Fruit fly (Drosophila melanogaster) whole organism, embryonic: ENCODE data around the gene CG3165.

Experiments used
- ATbp ChIP-seq: fragments of 200-800 bp; sonication (Bioruptor generic); optimal IDR thresholded peaks from 2 replicates; lab custom pipeline; 2017; ENCODE audit warnings: missing biosample characterization, mild to moderate bottlenecking, missing genetic modification characterization, missing genetic modification reagents
- Atf3 ChIP-seq: fragments of 200-800 bp; sonication (Bioruptor generic); optimal IDR thresholded peaks from 3 replicates; lab custom pipeline; 2016; ENCODE audit warnings: missing biosample characterization, missing genetic modification characterization
- CG1529 ChIP-seq: fragments of 200-800 bp; sonication (Bioruptor generic); optimal IDR thresholded peaks from 3 replicates; lab custom pipeline; 2018; ENCODE audit warnings: missing biosample characterization, missing genetic modification characterization
- CG16779 ChIP-seq: fragments of 200-800 bp; sonication (Bioruptor generic); IDR thresholded peaks from 2 replicates; pipeline ENCODE4 v1.3.6; 2022; ENCODE audit warnings: missing biosample characterization, missing genetic modification characterization
- CG17328 ChIP-seq: fragments of 200-800 bp; sonication (Bioruptor generic); IDR thresholded peaks from 2 replicates; pipeline ENCODE4 v1.3.6; 2022; ENCODE audit warnings: missing biosample characterization, missing genetic modification characterization
- CG18262 ChIP-seq: fragments of 200-800 bp; optimal IDR thresholded peaks from 3 replicates; lab custom pipeline; 2019; ENCODE audit warnings: missing biosample characterization, mild to moderate bottlenecking, missing genetic modification characterization, moderate library complexity
- CG1832 ChIP-seq: fragments of 200-800 bp; sonication (Bioruptor generic); optimal IDR thresholded peaks from 2 replicates; lab custom pipeline; 2017; ENCODE audit warnings: missing biosample characterization, mild to moderate bottlenecking, missing genetic modification characterization, inconsistent platforms
- CG18619 ChIP-seq: fragments of 200-800 bp; sonication (Bioruptor generic); optimal IDR thresholded peaks from 3 replicates; lab custom pipeline; 2017; ENCODE audit warnings: missing biosample characterization, mild to moderate bottlenecking, missing genetic modification characterization
- CG30403 ChIP-seq: fragments of 200-800 bp; sonication (Bioruptor generic); optimal IDR thresholded peaks from 3 replicates; lab custom pipeline; 2016; ENCODE audit warnings: missing biosample characterization, missing genetic modification characterization
- CG32772 ChIP-seq: fragments of 200-800 bp; sonication (Bioruptor generic); IDR thresholded peaks from 2 replicates; pipeline ENCODE4 v1.3.6; 2022; ENCODE audit warnings: missing biosample characterization, missing genetic modification characterization
- CG34422 ChIP-seq: fragments of 200-800 bp; sonication (Bioruptor generic); IDR thresholded peaks from 3 replicates; pipeline ENCODE4 v1.3.6; 2022; ENCODE audit warnings: missing biosample characterization, missing genetic modification characterization
- CG3995 ChIP-seq: fragments of 200-800 bp; sonication (Bioruptor generic); optimal IDR thresholded peaks from 3 replicates; lab custom pipeline; 2016; ENCODE audit warnings: missing biosample characterization, missing genetic modification characterization
- CG43689 ChIP-seq: fragments of 200-800 bp; sonication (Bioruptor generic); IDR thresholded peaks from 2 replicates; pipeline ENCODE4 v1.3.6; 2022; ENCODE audit warnings: missing biosample characterization, missing genetic modification characterization
- CG4730 ChIP-seq: fragments of 200-800 bp; sonication (Bioruptor generic); IDR thresholded peaks from 2 replicates; pipeline ENCODE4 v1.3.6; 2022; ENCODE audit warnings: missing biosample characterization, missing genetic modification characterization
- CG4854 ChIP-seq: fragments of 200-800 bp; sonication (Bioruptor generic); optimal IDR thresholded peaks from 2 replicates; lab custom pipeline; 2016; ENCODE audit warnings: missing biosample characterization, missing genetic modification characterization, inconsistent platforms
- CG7786 ChIP-seq: fragments of 200-800 bp; sonication (Bioruptor generic); optimal IDR thresholded peaks from 2 replicates; lab custom pipeline; 2016; ENCODE audit warnings: missing biosample characterization, missing genetic modification characterization
- CG7839 ChIP-seq: fragments of 200-800 bp; sonication (Bioruptor generic); optimal IDR thresholded peaks from 3 replicates; lab custom pipeline; 2018; ENCODE audit warnings: missing biosample characterization, mild to moderate bottlenecking, missing genetic modification characterization, moderate library complexity
- CG9437 ChIP-seq: fragments of 200-800 bp; sonication (Bioruptor generic); optimal IDR thresholded peaks from 2 replicates; lab custom pipeline; 2018; ENCODE audit warnings: missing biosample characterization, mild to moderate bottlenecking, missing genetic modification characterization
- D ChIP-seq, 2 experiments: fragments of 200-800 bp in 1 of 2; fragments of >200 bp in 1 of 2; sonication (Bioruptor generic) in 1 of 2; optimal IDR thresholded peaks; 2 replicates in 1 of 2; 3 replicates in 1 of 2; lab custom pipeline; 2017; ENCODE audit warnings: mild to moderate bottlenecking in 1 of 2, missing biosample characterization in 1 of 2, missing genetic modification characterization in 1 of 2, missing genetic modification reagents in 1 of 2
- Dll ChIP-seq: fragments of 200-800 bp; sonication (Bioruptor generic); IDR thresholded peaks from 4 replicates; pipeline ENCODE4 v1.3.6; 2022; ENCODE audit warnings: missing biosample characterization, missing genetic modification characterization; ENCODE audit not compliant: partially characterized antibody
- Drgx ChIP-seq: fragments of 200-800 bp; sonication (Bioruptor generic); IDR thresholded peaks from 2 replicates; pipeline ENCODE4 v1.3.6; 2022; ENCODE audit warnings: missing biosample characterization, missing genetic modification characterization
- Ets97D ChIP-seq: fragments of 200-800 bp; sonication (Bioruptor generic); optimal IDR thresholded peaks from 3 replicates; lab custom pipeline; 2016; ENCODE audit warnings: missing biosample characterization, missing genetic modification characterization
- HLHmδ ChIP-seq: fragments of 200-800 bp; sonication (Bioruptor generic); optimal IDR thresholded peaks from 2 replicates; lab custom pipeline; 2018; ENCODE audit warnings: missing biosample characterization, mild to moderate bottlenecking, missing genetic modification characterization, moderate library complexity
- Jarid2 ChIP-seq: fragments of 200-800 bp; sonication (Bioruptor generic); optimal IDR thresholded peaks from 3 replicates; lab custom pipeline; 2017; ENCODE audit warnings: mild to moderate bottlenecking, missing biosample characterization, missing genetic modification reagents, missing genetic modification characterization
- Lhr ChIP-seq: fragments of 200-800 bp; sonication (Bioruptor generic); optimal IDR thresholded peaks from 3 replicates; lab custom pipeline; 2017; ENCODE audit warnings: mild to moderate bottlenecking, missing biosample characterization, missing genetic modification reagents, missing genetic modification characterization
- MESR4 ChIP-seq: fragments of 200-800 bp; sonication (Bioruptor generic); optimal IDR thresholded peaks from 2 replicates; lab custom pipeline; 2018; ENCODE audit warnings: missing biosample characterization, mild to moderate bottlenecking, missing genetic modification characterization, moderate library complexity
- Oli ChIP-seq: fragments of 200-800 bp; sonication (Bioruptor generic); optimal IDR thresholded peaks from 2 replicates; lab custom pipeline; 2018; ENCODE audit warnings: missing biosample characterization, mild to moderate bottlenecking, missing genetic modification characterization, moderate library complexity
- Rfx ChIP-seq: fragments of 200-800 bp; sonication (Bioruptor generic); IDR thresholded peaks from 2 replicates; pipeline ENCODE4 v1.3.6; 2022; ENCODE audit warnings: missing biosample characterization, missing genetic modification characterization
- Six4 ChIP-seq: fragments of 200-800 bp; sonication (Bioruptor generic); optimal IDR thresholded peaks from 2 replicates; lab custom pipeline; 2016; ENCODE audit warnings: missing biosample characterization, missing genetic modification characterization
- Usf ChIP-seq: fragments of 200-800 bp; sonication (Bioruptor generic); optimal IDR thresholded peaks from 2 replicates; lab custom pipeline; 2017; ENCODE audit warnings: missing genotype, missing biosample characterization, missing genetic modification characterization
- Vsx1 ChIP-seq: fragments of 200-800 bp; sonication (Bioruptor generic); optimal IDR thresholded peaks from 2 replicates; lab custom pipeline; 2017; ENCODE audit warnings: missing biosample characterization, mild to moderate bottlenecking, missing genetic modification characterization, missing genetic modification reagents
- YL-1 ChIP-seq: fragments of 200-800 bp; sonication (Bioruptor generic); optimal IDR thresholded peaks from 3 replicates; lab custom pipeline; 2017; ENCODE audit warnings: missing biosample characterization, mild to moderate bottlenecking, missing genetic modification characterization
- aop ChIP-seq: fragments of 200-800 bp; sonication (Bioruptor generic); IDR thresholded peaks from 2 replicates; pipeline ENCODE4 v1.3.6; 2022; ENCODE audit warnings: missing biosample characterization, missing genetic modification characterization
- ato ChIP-seq: fragments of 200-800 bp; sonication (Bioruptor generic); IDR thresholded peaks from 2 replicates; pipeline ENCODE4 v1.3.6; 2022; ENCODE audit warnings: missing biosample characterization, missing genetic modification characterization; ENCODE audit not compliant: partially characterized antibody
- ci ChIP-seq: fragments of 200-800 bp; sonication (Bioruptor generic); IDR thresholded peaks from 3 replicates; pipeline ENCODE4 v1.3.6; 2022; ENCODE audit warnings: missing biosample characterization, missing genetic modification characterization
- crp ChIP-seq, 2 experiments: fragments of 200-800 bp; sonication (Bioruptor generic); optimal IDR thresholded peaks; 2 replicates in 1 of 2; 3 replicates in 1 of 2; lab custom pipeline; 2017; ENCODE audit warnings: missing biosample characterization in 2 of 2, missing genetic modification characterization in 2 of 2, mild to moderate bottlenecking in 1 of 2, moderate library complexity in 1 of 2
- danr ChIP-seq: fragments of 200-800 bp; sonication (Bioruptor generic); IDR thresholded peaks from 2 replicates; pipeline ENCODE4 v1.3.6; 2022; ENCODE audit warnings: missing biosample characterization, missing genetic modification characterization
- dmrt99B ChIP-seq: fragments of 200-800 bp; sonication (Bioruptor generic); optimal IDR thresholded peaks from 2 replicates; lab custom pipeline; 2018; ENCODE audit warnings: missing biosample characterization, mild to moderate bottlenecking, missing genetic modification characterization, moderate library complexity
- h ChIP-seq: fragments of >200 bp; optimal IDR thresholded peaks from 2 replicates; lab custom pipeline; 2017
- hkb ChIP-seq, 2 experiments: fragments of 200-800 bp in 1 of 2; fragments of >200 bp in 1 of 2; sonication (Bioruptor generic) in 1 of 2; IDR thresholded peaks in 1 of 2; optimal IDR thresholded peaks in 1 of 2; 2 replicates each; pipeline versions ENCODE4 v1.3.6 to Lab custom; 2017 to 2022; ENCODE audit warnings: missing biosample characterization in 1 of 2, missing genetic modification characterization in 1 of 2
- knrl ChIP-seq: fragments of 200-800 bp; sonication (Bioruptor generic); IDR thresholded peaks from 3 replicates; pipeline ENCODE4 v1.3.6; 2022; ENCODE audit warnings: missing biosample characterization, missing genetic modification characterization; ENCODE audit not compliant: partially characterized antibody
- lola ChIP-seq, 3 experiments: fragments of >200 bp in 2 of 3; fragments of 200-800 bp in 1 of 3; sonication (Bioruptor generic) in 1 of 3; optimal IDR thresholded peaks; 2 replicates each; lab custom pipeline; 2017 to 2019; ENCODE audit warnings: missing biosample characterization in 3 of 3, missing genetic modification characterization in 3 of 3, mild to moderate bottlenecking in 1 of 3, moderate library complexity in 1 of 3
- luna ChIP-seq: fragments of 200-800 bp; sonication (Bioruptor generic); optimal IDR thresholded peaks from 2 replicates; lab custom pipeline; 2016; ENCODE audit warnings: missing biosample characterization, missing genetic modification characterization
- mam ChIP-seq: fragments of 200-800 bp; sonication (Bioruptor generic); optimal IDR thresholded peaks from 3 replicates; lab custom pipeline; 2016; ENCODE audit warnings: missing biosample characterization, missing genetic modification characterization
- pho ChIP-seq: fragments of 200-800 bp; sonication (Bioruptor generic); optimal IDR thresholded peaks from 2 replicates; lab custom pipeline; 2016; ENCODE audit warnings: missing biosample characterization, missing genetic modification characterization
- repo ChIP-seq: fragments of 200-800 bp; sonication (Bioruptor generic); optimal IDR thresholded peaks from 2 replicates; lab custom pipeline; 2016; ENCODE audit warnings: missing biosample characterization, missing genetic modification characterization
- row ChIP-seq: fragments of 200-800 bp; sonication (Bioruptor generic); IDR thresholded peaks from 3 replicates; pipeline ENCODE4 v1.3.6; 2022; ENCODE audit warnings: missing biosample characterization, missing genetic modification characterization
- wek ChIP-seq: fragments of 200-800 bp; sonication (Bioruptor generic); optimal IDR thresholded peaks from 3 replicates; lab custom pipeline; 2018; ENCODE audit warnings: missing biosample characterization, mild to moderate bottlenecking, missing genetic modification characterization, moderate library complexity

The CG3165 gene

DNA sequence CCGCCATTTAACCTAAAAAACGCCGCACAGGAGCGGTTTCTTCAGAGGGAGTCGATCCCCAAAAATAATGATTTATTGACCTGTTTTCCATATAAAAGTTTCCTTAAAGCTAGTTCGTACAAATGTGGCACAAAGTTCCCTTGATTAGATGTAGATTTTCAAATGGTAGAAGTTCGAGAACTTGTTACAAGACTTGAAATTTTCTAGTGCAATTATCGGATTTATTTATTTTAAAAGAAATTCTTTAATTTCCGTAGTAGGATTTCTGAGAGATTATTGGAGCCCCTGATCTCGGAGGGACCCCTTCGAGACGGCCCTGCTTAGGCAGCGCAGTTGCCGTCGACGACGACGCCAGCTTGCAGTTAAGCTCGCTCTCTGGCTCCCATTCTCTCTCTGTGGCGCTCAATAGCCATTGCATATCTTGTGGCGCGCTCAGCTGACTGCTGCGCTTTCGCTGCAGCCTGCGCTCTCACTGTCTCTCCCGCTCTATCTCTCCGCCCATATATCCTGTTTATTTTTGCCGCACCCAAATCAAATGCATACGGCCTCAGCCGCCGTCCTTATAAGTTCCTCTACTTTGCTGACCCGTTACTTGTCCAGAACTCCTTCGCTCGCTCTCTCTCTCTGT lies 19.3 kb upstream of the CG3165 start (continued):
- TF ChIP-seq Vsx1 (GFP tag; lab: Kevin White, UChicago), result no peak
- no peak for TF ChIP-seq Jarid2 (GFP tag; lab: Kevin White, UChicago)
- TF ChIP-seq knrl, result peak; percentile 45; the same call in 2 of the 3 replicates
- no peak for TF ChIP-seq MESR4
- 0 out of 2 replicates have a peak, but pooled peaks have one; percentile 46 for TF ChIP-seq danr (GFP tag; lab: Robert Waterston, UW)
- no peak for TF ChIP-seq Usf (GFP tag; lab: Kevin White, UChicago)
- TF ChIP-seq ATbp, result peak; percentile 64
- peak; percentile 14 for TF ChIP-seq CG1529 (GFP tag; lab: Kevin White, UChicago)
- no peak for TF ChIP-seq CG16779 (GFP tag; lab: Robert Waterston, UW)
- no peak for TF ChIP-seq CG4854 (GFP tag; lab: Kevin White, UChicago)
- TF ChIP-seq Drgx (GFP tag; lab: Robert Waterston, UW), result peak; percentile 80
- TF ChIP-seq CG32772 (GFP tag; lab: Robert Waterston, UW), result 0 out of 2 replicates have a peak, but pooled peaks have one; percentile 23
- peak; percentile 57 for TF ChIP-seq row (GFP tag; lab: Robert Waterston, UW)
- TF ChIP-seq CG7786 (GFP tag; lab: Kevin White, UChicago), result no peak
- TF ChIP-seq CG18262 (tag; lab: Kevin White, UChicago), result peak; percentile 78
- TF ChIP-seq CG9437 (GFP tag; lab: Kevin White, UChicago), result peak; percentile 2
- peak; percentile 9 for TF ChIP-seq Six4 (GFP tag; lab: Kevin White, UChicago)
- no peak for TF ChIP-seq luna
- no peak for TF ChIP-seq Dll (GFP tag; lab: Robert Waterston, UW)
- TF ChIP-seq aop (GFP tag; lab: Robert Waterston, UW), result no peak
- TF ChIP-seq CG3995 (GFP tag; lab: Kevin White, UChicago), result no peak
- TF ChIP-seq Oli, result peak; percentile 34
- TF ChIP-seq h (lab: Kevin White, UChicago), result no peak
- TF ChIP-seq CG4730 (GFP tag; lab: Robert Waterston, UW), result no peak
- no peak for TF ChIP-seq CG1832
- peak; percentile 72 for TF ChIP-seq CG7839 (tag; lab: Kevin White, UChicago)
- TF ChIP-seq CG34422 (GFP tag; lab: Robert Waterston, UW), result 0 out of 3 replicates have a peak, but pooled peaks have one; percentile 18
- TF ChIP-seq CG18619 (GFP tag; lab: Kevin White, UChicago), result no peak
- peak; percentile 35 for TF ChIP-seq mam
- TF ChIP-seq YL-1 (GFP tag; lab: Kevin White, UChicago), result no peak
- no peak for TF ChIP-seq D (optimal IDR thresholded peaks at IDR 0.05; lab: Kevin White, UChicago)
- TF ChIP-seq D (GFP tag; optimal IDR thresholded peaks at IDR 0.05; lab: Kevin White, UChicago), result peak; percentile 71
- TF ChIP-seq CG17328 (GFP tag; lab: Robert Waterston, UW), result no peak
- TF ChIP-seq wek, result no peak
- peak; percentile 1 for TF ChIP-seq Atf3 (GFP tag; lab: Kevin White, UChicago)
- TF ChIP-seq pho (GFP tag; lab: Kevin White, UChicago), result no peak
- TF ChIP-seq CG30403 (GFP tag; lab: Kevin White, UChicago), result peak; percentile 64
- peak in 1 of 2 experiments; percentile 4 for TF ChIP-seq crp (GFP tag; optimal IDR thresholded peaks at IDR 0.05; lab: Kevin White, UChicago)
- no peak for TF ChIP-seq repo (GFP tag; lab: Kevin White, UChicago)
- peak; percentile 13; the same call in 1 of the 2 replicates for TF ChIP-seq Rfx (GFP tag; lab: Robert Waterston, UW)
- peak in 1 of 3 experiments; percentile 61 for TF ChIP-seq lola (GFP tag; optimal IDR thresholded peaks at IDR 0.05; lab: Kevin White, UChicago)
- TF ChIP-seq ato (GFP tag; lab: Robert Waterston, UW), result no peak
- TF ChIP-seq Lhr (GFP tag; lab: Kevin White, UChicago), result peak; percentile 16
- no peak for TF ChIP-seq hkb (optimal IDR thresholded peaks at IDR 0.05; lab: Kevin White, UChicago)
- TF ChIP-seq hkb (GFP tag; IDR thresholded peaks at IDR 0.05; lab: Robert Waterston, UW), result peak; percentile 48; the same call in 1 of the 2 replicates
- TF ChIP-seq CG43689 (GFP tag; lab: Robert Waterston, UW), result no peak
- TF ChIP-seq ci (GFP tag; lab: Robert Waterston, UW), result peak; percentile 46; the same call in 1 of the 3 replicates
- TF ChIP-seq Ets97D (GFP tag; lab: Kevin White, UChicago), result no peak
- TF ChIP-seq HLHmδ (GFP tag; lab: Kevin White, UChicago), result no peak
- TF ChIP-seq dmrt99B, result peak; percentile 78
